Worm (Caenorhabditis elegans): ENCODE data around the gene F23H12.10.

F23H12.10 gene

ce11 chrV:12349365-12349764 is 24.7 kb downstream of the F23H12.10 start:
- no peak for TF ChIP-seq unc-62 (GFP tag; optimal IDR thresholded peaks at IDR 0.05)

- no peak for TF ChIP-seq unc-62 (GFP tag; optimal IDR thresholded peaks at IDR 0.05)
These were observed 26.2 kb downstream of the F23H12.10 start for ce11 chrV:12347854-12348253.

ce11 chrV:12345808-12346207 is 28.3 kb downstream of the F23H12.10 start, which contains the start of gene snb-2:
Gene snb-2, minus strand, starts transcription at chrV:12345908.
- no peak for TF ChIP-seq unc-62 (GFP tag; optimal IDR thresholded peaks at IDR 0.05)

- no peak for TF ChIP-seq unc-62 (GFP tag; optimal IDR thresholded peaks at IDR 0.05)
These were observed 29.2 kb downstream of the F23H12.10 start, which contains the start of gene F23H12.3 for ce11 chrV:12344845-12345244. Gene F23H12.3, plus strand, starts transcription at chrV:12345145.

ce11 chrV:12343419-12343969 is 30.6 kb downstream of the F23H12.10 start, which contains the start of gene tomm-20:
Gene tomm-20, minus strand, starts transcription at chrV:12343469.
- no peak for TF ChIP-seq unc-62 (GFP tag; optimal IDR thresholded peaks at IDR 0.05)

ce11 chrV:12337894-12338293 is 36.2 kb downstream of the F23H12.10 start, which contains the start of gene twk-13:
Gene twk-13, minus strand, starts transcription at chrV:12337994.
- TF ChIP-seq unc-62 (GFP tag; optimal IDR thresholded peaks at IDR 0.05) = no peak

- TF ChIP-seq unc-62 (GFP tag; optimal IDR thresholded peaks at IDR 0.05) = no peak
These were observed 39.7 kb downstream of the F23H12.10 start for ce11 chrV:12334387-12334786.

- no peak for TF ChIP-seq unc-62 (GFP tag; optimal IDR thresholded peaks at IDR 0.05)
These were observed 42.2 kb downstream of the F23H12.10 start for ce11 chrV:12331820-12332219.

ce11 chrV:12329173-12329572 is 44.9 kb downstream of the F23H12.10 start:
- no peak for TF ChIP-seq unc-62 (GFP tag; optimal IDR thresholded peaks at IDR 0.05)

ce11 chrV:12326638-12327037 is 47.4 kb downstream of the F23H12.10 start:
- no peak for TF ChIP-seq unc-62 (GFP tag; optimal IDR thresholded peaks at IDR 0.05)
